Fruit fly (Drosophila melanogaster) whole organism, embryonic: ENCODE data around the gene akirin.

ENCODE experiments used
- BtbVII ChIP-seq: fragments of 200-800 bp; sonication (Bioruptor generic); optimal IDR thresholded peaks from 3 replicates; lab custom pipeline; 2017; ENCODE audit warnings: missing biosample characterization, mild to moderate bottlenecking, missing genetic modification characterization
- C15 ChIP-seq: fragments of 200-800 bp; sonication (Bioruptor generic); IDR thresholded peaks from 3 replicates; pipeline ENCODE4 v1.3.6; 2022; ENCODE audit warnings: missing biosample characterization, missing genetic modification characterization
- CG10654 ChIP-seq: fragments of 200-800 bp; sonication (Bioruptor generic); optimal IDR thresholded peaks from 2 replicates; lab custom pipeline; 2016; ENCODE audit warnings: missing biosample characterization, missing genetic modification characterization
- CG12299 ChIP-seq: fragments of 200-800 bp; sonication (Bioruptor generic); optimal IDR thresholded peaks from 2 replicates; lab custom pipeline; 2018; ENCODE audit warnings: missing biosample characterization, mild to moderate bottlenecking, missing genetic modification characterization
- CG12391 ChIP-seq: fragments of 200-800 bp; sonication (Bioruptor generic); optimal IDR thresholded peaks from 3 replicates; lab custom pipeline; 2018; ENCODE audit warnings: missing biosample characterization, mild to moderate bottlenecking, missing genetic modification characterization, moderate library complexity
- CG13287 ChIP-seq: fragments of 200-800 bp; sonication (Bioruptor generic); IDR thresholded peaks from 2 replicates; pipeline ENCODE4 v1.3.6; 2022; ENCODE audit warnings: missing biosample characterization, missing genetic modification characterization; ENCODE audit not compliant: partially characterized antibody
- CG13624 ChIP-seq: fragments of 200-800 bp; sonication (Bioruptor generic); optimal IDR thresholded peaks from 2 replicates; lab custom pipeline; 2016; ENCODE audit warnings: missing biosample characterization, missing genetic modification characterization
- CG13775 ChIP-seq: fragments of 200-800 bp; sonication (Bioruptor generic); optimal IDR thresholded peaks from 3 replicates; lab custom pipeline; 2017; ENCODE audit warnings: missing biosample characterization, mild to moderate bottlenecking, missing genetic modification characterization
- CG15011 ChIP-seq: fragments of 200-800 bp; sonication (Bioruptor generic); optimal IDR thresholded peaks from 3 replicates; lab custom pipeline; 2018; ENCODE audit warnings: missing biosample characterization, mild to moderate bottlenecking, missing genetic modification characterization
- CG15073 ChIP-seq: fragments of 200-800 bp; sonication (Bioruptor generic); optimal IDR thresholded peaks from 2 replicates; lab custom pipeline; 2016; ENCODE audit warnings: missing biosample characterization, missing genetic modification characterization
- CG30431 ChIP-seq: fragments of 200-800 bp; sonication (Bioruptor generic); optimal IDR thresholded peaks from 2 replicates; lab custom pipeline; 2017; ENCODE audit warnings: missing biosample characterization, missing genetic modification characterization
- CG3995 ChIP-seq: fragments of 200-800 bp; sonication (Bioruptor generic); optimal IDR thresholded peaks from 3 replicates; lab custom pipeline; 2016; ENCODE audit warnings: missing biosample characterization, missing genetic modification characterization
- CG6813 ChIP-seq: fragments of 200-800 bp; sonication (Bioruptor generic); optimal IDR thresholded peaks from 2 replicates; lab custom pipeline; 2017; ENCODE audit warnings: missing biosample characterization, missing genetic modification characterization, mild to moderate bottlenecking, moderate library complexity, missing genetic modification reagents
- CG7928 ChIP-seq: fragments of 200-800 bp; sonication (Bioruptor generic); optimal IDR thresholded peaks from 2 replicates; lab custom pipeline; 2017; ENCODE audit warnings: missing biosample characterization, mild to moderate bottlenecking, missing genetic modification characterization
- Dbx ChIP-seq: fragments of 200-800 bp; sonication (Bioruptor generic); IDR thresholded peaks from 3 replicates; pipeline ENCODE4 v1.3.6; 2022; ENCODE audit warnings: missing biosample characterization, missing genetic modification characterization
- Hsf ChIP-seq: fragments of 200-800 bp; sonication (Bioruptor generic); optimal IDR thresholded peaks from 3 replicates; lab custom pipeline; 2016; ENCODE audit warnings: missing biosample characterization, missing genetic modification characterization
- Lim3 ChIP-seq: fragments of 200-800 bp; sonication (Bioruptor generic); IDR thresholded peaks from 2 replicates; pipeline ENCODE4 v1.3.6; 2022; ENCODE audit warnings: missing biosample characterization, missing genetic modification characterization
- Max ChIP-seq: fragments of 200-800 bp; sonication (Bioruptor generic); optimal IDR thresholded peaks from 2 replicates; lab custom pipeline; 2016; ENCODE audit warnings: missing biosample characterization, mild to moderate bottlenecking, missing genetic modification characterization
- Meics ChIP-seq: fragments of 200-800 bp; sonication (Bioruptor generic); optimal IDR thresholded peaks from 2 replicates; lab custom pipeline; 2017; ENCODE audit warnings: missing biosample characterization, mild to moderate bottlenecking, missing genetic modification characterization
- NK7.1 ChIP-seq: fragments of 200-800 bp; sonication (Bioruptor generic); optimal IDR thresholded peaks from 3 replicates; lab custom pipeline; 2016; ENCODE audit warnings: missing biosample characterization, missing genetic modification characterization
- NfI ChIP-seq: fragments of 200-800 bp; sonication (Bioruptor generic); optimal IDR thresholded peaks from 3 replicates; lab custom pipeline; 2018; ENCODE audit warnings: missing biosample characterization, mild to moderate bottlenecking, missing genetic modification characterization, moderate library complexity
- Pdp1 ChIP-seq, 2 experiments: fragments of 200-800 bp; sonication (Bioruptor generic); optimal IDR thresholded peaks; 3 replicates each; lab custom pipeline; 2016; ENCODE audit warnings: missing biosample characterization in 2 of 2, missing genetic modification characterization in 2 of 2, mild to moderate bottlenecking in 1 of 2, moderate library complexity in 1 of 2
- Vsx1 ChIP-seq: fragments of 200-800 bp; sonication (Bioruptor generic); optimal IDR thresholded peaks from 2 replicates; lab custom pipeline; 2017; ENCODE audit warnings: missing biosample characterization, mild to moderate bottlenecking, missing genetic modification characterization, missing genetic modification reagents
- ara ChIP-seq: fragments of 200-800 bp; sonication (Bioruptor generic); IDR thresholded peaks from 2 replicates; pipeline ENCODE4 v1.3.6; 2022; ENCODE audit warnings: missing biosample characterization, missing genetic modification characterization
- ash1 ChIP-seq: fragments of 200-800 bp; sonication (Bioruptor generic); optimal IDR thresholded peaks from 2 replicates; lab custom pipeline; 2018; ENCODE audit warnings: missing biosample characterization, mild to moderate bottlenecking, missing genetic modification characterization
- ato ChIP-seq: fragments of 200-800 bp; sonication (Bioruptor generic); IDR thresholded peaks from 2 replicates; pipeline ENCODE4 v1.3.6; 2022; ENCODE audit warnings: missing biosample characterization, missing genetic modification characterization; ENCODE audit not compliant: partially characterized antibody
- az2 ChIP-seq: fragments of 200-800 bp; sonication (Bioruptor generic); optimal IDR thresholded peaks from 3 replicates; lab custom pipeline; 2016; ENCODE audit warnings: missing biosample characterization, missing genetic modification characterization
- br ChIP-seq: fragments of >200 bp; optimal IDR thresholded peaks from 2 replicates; lab custom pipeline; 2017
- chinmo ChIP-seq: fragments of 200-800 bp; sonication (Bioruptor generic); IDR thresholded peaks from 4 replicates; pipeline ENCODE4 v1.3.6; 2022; ENCODE audit warnings: missing biosample characterization, missing genetic modification characterization; ENCODE audit not compliant: partially characterized antibody
- dimm ChIP-seq: fragments of 200-800 bp; sonication (Bioruptor generic); IDR thresholded peaks from 2 replicates; pipeline ENCODE4 v1.3.6; 2022; ENCODE audit warnings: missing biosample characterization, missing genetic modification characterization
- disco-r ChIP-seq: fragments of 200-800 bp; sonication (Bioruptor generic); optimal IDR thresholded peaks from 2 replicates; lab custom pipeline; 2016; ENCODE audit warnings: missing biosample characterization, missing genetic modification characterization
- emc ChIP-seq: fragments of 200-800 bp; sonication (Bioruptor generic); optimal IDR thresholded peaks from 2 replicates; lab custom pipeline; 2016; ENCODE audit warnings: missing biosample characterization, missing genetic modification characterization
- fu2 ChIP-seq: fragments of 200-800 bp; sonication (Bioruptor generic); optimal IDR thresholded peaks from 2 replicates; lab custom pipeline; 2016; ENCODE audit warnings: missing biosample characterization, missing genetic modification characterization
- hbn ChIP-seq: fragments of 200-800 bp; sonication (Bioruptor generic); IDR thresholded peaks from 2 replicates; pipeline ENCODE4 v1.3.6; 2022; ENCODE audit warnings: missing biosample characterization, missing genetic modification characterization; ENCODE audit not compliant: partially characterized antibody
- hkb ChIP-seq, 2 experiments: fragments of 200-800 bp in 1 of 2; fragments of >200 bp in 1 of 2; sonication (Bioruptor generic) in 1 of 2; IDR thresholded peaks in 1 of 2; optimal IDR thresholded peaks in 1 of 2; 2 replicates each; pipeline versions ENCODE4 v1.3.6 to Lab custom; 2017 to 2022; ENCODE audit warnings: missing biosample characterization in 1 of 2, missing genetic modification characterization in 1 of 2
- klu ChIP-seq: fragments of 200-800 bp; sonication (Bioruptor generic); IDR thresholded peaks from 2 replicates; pipeline ENCODE4 v1.3.6; 2022; ENCODE audit warnings: missing biosample characterization, missing genetic modification characterization
- knrl ChIP-seq: fragments of 200-800 bp; sonication (Bioruptor generic); IDR thresholded peaks from 3 replicates; pipeline ENCODE4 v1.3.6; 2022; ENCODE audit warnings: missing biosample characterization, missing genetic modification characterization; ENCODE audit not compliant: partially characterized antibody
- nerfin-1 ChIP-seq: fragments of 200-800 bp; sonication (Bioruptor generic); optimal IDR thresholded peaks from 3 replicates; lab custom pipeline; 2019; ENCODE audit warnings: missing biosample characterization, mild to moderate bottlenecking, missing genetic modification characterization, moderate library complexity
- pan ChIP-seq, 4 experiments: fragments of >200 bp in 3 of 4; fragments of 200-800 bp in 1 of 4; sonication (Bioruptor generic) in 1 of 4; optimal IDR thresholded peaks in 3 of 4; IDR thresholded peaks in 1 of 4; 2 replicates each; pipeline versions ENCODE4 v1.3.6 to Lab custom; 2017 to 2022; ENCODE audit warnings: missing biosample characterization in 2 of 4, missing genetic modification characterization in 2 of 4, mixed read lengths in 1 of 4
- prd ChIP-seq, 3 experiments: fragments of >200 bp in 2 of 3; fragments of 200-800 bp in 1 of 3; sonication (Bioruptor generic) in 1 of 3; optimal IDR thresholded peaks in 2 of 3; IDR thresholded peaks in 1 of 3; 2 replicates in 2 of 3; 3 replicates in 1 of 3; pipeline versions ENCODE4 v1.3.6 to Lab custom; 2017 to 2022; ENCODE audit warnings: missing biosample characterization in 1 of 3, missing genetic modification characterization in 1 of 3
- pum ChIP-seq: fragments of 200-800 bp; sonication (Bioruptor generic); optimal IDR thresholded peaks from 2 replicates; lab custom pipeline; 2016; ENCODE audit warnings: missing biosample characterization, missing genetic modification characterization
- stwl ChIP-seq: fragments of 200-800 bp; sonication (Bioruptor generic); optimal IDR thresholded peaks from 3 replicates; lab custom pipeline; 2018; ENCODE audit warnings: missing biosample characterization, mild to moderate bottlenecking, missing genetic modification characterization, moderate library complexity
- sug ChIP-seq: fragments of 200-800 bp; optimal IDR thresholded peaks from 2 replicates; lab custom pipeline; 2019; ENCODE audit warnings: missing biosample characterization, mild to moderate bottlenecking, missing genetic modification characterization, moderate library complexity
- tio ChIP-seq: fragments of 200-800 bp; sonication (Bioruptor generic); optimal IDR thresholded peaks from 2 replicates; lab custom pipeline; 2017; ENCODE audit warnings: missing biosample characterization, missing genetic modification characterization, inconsistent platforms
- vfl ChIP-seq: fragments of 200-800 bp; sonication (Bioruptor generic); optimal IDR thresholded peaks from 2 replicates; lab custom pipeline; 2016; ENCODE audit warnings: missing biosample characterization, missing genetic modification characterization
- wek ChIP-seq: fragments of 200-800 bp; sonication (Bioruptor generic); optimal IDR thresholded peaks from 3 replicates; lab custom pipeline; 2018; ENCODE audit warnings: missing biosample characterization, mild to moderate bottlenecking, missing genetic modification characterization, moderate library complexity
- zfh2 ChIP-seq: fragments of 200-800 bp; sonication (Bioruptor generic); optimal IDR thresholded peaks from 2 replicates; lab custom pipeline; 2016; ENCODE audit warnings: missing biosample characterization, missing genetic modification characterization

The akirin gene

DNA sequence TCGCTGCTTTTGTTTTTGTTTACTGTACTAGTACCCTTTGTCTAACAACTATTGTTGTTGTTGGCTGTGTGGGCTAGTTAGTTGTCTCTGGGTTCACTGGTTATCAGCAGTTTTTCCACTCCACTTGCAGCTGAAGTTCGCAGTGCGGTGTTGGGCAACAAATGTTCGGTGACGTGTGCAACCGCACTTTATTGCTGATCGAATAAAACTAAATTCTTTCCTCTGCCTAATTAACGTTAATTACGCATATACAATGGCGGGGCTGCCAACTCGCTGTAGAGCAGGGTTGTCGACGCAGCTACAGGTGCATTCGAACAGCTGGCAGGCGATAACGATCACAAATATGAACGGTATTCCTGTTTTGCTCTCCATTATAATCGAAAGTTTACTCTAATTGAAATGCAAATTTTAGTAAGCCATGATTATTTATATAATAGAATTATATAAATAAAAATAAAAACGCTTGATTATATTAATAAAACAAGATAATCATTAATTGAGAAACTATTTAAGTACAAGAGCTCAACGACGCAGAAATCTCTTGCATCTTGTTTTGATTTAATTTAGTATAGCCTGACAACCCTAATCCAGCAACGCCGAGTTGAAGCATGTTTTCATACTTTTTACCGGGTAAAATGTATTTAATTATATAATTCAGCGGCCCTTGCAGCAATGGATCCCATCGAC lies 40.9 kb upstream of the akirin start, which contains the start of the genes mrva, CG42307 and mus312:
TSS of gene mrva (minus strand) at position 276 of the 687 bp plus-strand sequence.
TSS of gene CG42307 (plus strand) at position 566 of the 687 bp plus-strand sequence.
TSS of gene mus312 (plus strand) at position 566 of the 687 bp plus-strand sequence.
- TF ChIP-seq C15 (0 out of 3 replicates have a peak, but pooled peaks have one; percentile 66), CG7928 (GFP tag; lab: Kevin White, UChicago) (peak; percentile 47), zfh2 (GFP tag; lab: Kevin White, UChicago) (no peak), CG30431 (peak; percentile 56), fu2 (GFP tag; lab: Kevin White, UChicago) (peak; percentile 39), sug (tag; lab: Kevin White, UChicago) (peak; percentile 93), ash1 (no peak), Max (GFP tag; lab: Kevin White, UChicago) (peak; percentile 71), dimm (no peak), CG13287 (GFP tag; lab: Robert Waterston, UW) (peak; percentile 52), pan (optimal IDR thresholded peaks at IDR 0.05; lab: Kevin White, UChicago) (no peak), pan (GFP tag; optimal IDR thresholded peaks at IDR 0.05 in 1 of 2, IDR thresholded peaks at IDR 0.05 in 1 of 2) (peak in 1 of 2 experiments; percentile 87), NK7.1 (no peak), CG6813 (GFP tag; lab: Kevin White, UChicago) (peak; percentile 85), klu (peak; percentile 56; the same call in 1 of the 2 replicates), wek (GFP tag; lab: Kevin White, UChicago) (peak; percentile 98), CG12391 (tag; lab: Kevin White, UChicago) (peak; percentile 97), CG10654 (peak; percentile 82), Vsx1 (GFP tag; lab: Kevin White, UChicago) (peak; percentile 98), Pdp1 (GFP tag; optimal IDR thresholded peaks at IDR 0.05; lab: Kevin White, UChicago) (peak; percentile 52 to 76), hbn (no peak; the same call in 1 of the 2 replicates), stwl (peak; percentile 90), hkb (optimal IDR thresholded peaks at IDR 0.05; lab: Kevin White, UChicago) (no peak), hkb (GFP tag; IDR thresholded peaks at IDR 0.05; lab: Robert Waterston, UW) (peak; percentile 63; the same call in 1 of the 2 replicates), CG12299 (tag; lab: Kevin White, UChicago) (peak; percentile 92), Hsf (GFP tag; lab: Kevin White, UChicago) (peak; percentile 60), CG3995 (GFP tag; lab: Kevin White, UChicago) (no peak), BtbVII (peak; percentile 86), NfI (peak; percentile 91), br (lab: Kevin White, UChicago) (no peak), nerfin-1 (tag; lab: Kevin White, UChicago) (peak; percentile 81), CG15011 (GFP tag; lab: Kevin White, UChicago) (no peak), vfl (GFP tag; lab: Kevin White, UChicago) (peak; percentile 41), CG15073 (GFP tag; lab: Kevin White, UChicago) (peak; percentile 41), ato (0 out of 2 replicates have a peak, but pooled peaks have one; percentile 39), pum (GFP tag; lab: Kevin White, UChicago) (peak; percentile 45), chinmo (peak; percentile 88), emc (GFP tag; lab: Kevin White, UChicago) (no peak), Dbx (peak; percentile 83), Meics (GFP tag; lab: Kevin White, UChicago) (peak; percentile 85), Lim3 (GFP tag; lab: Robert Waterston, UW) (0 out of 2 replicates have a peak, but pooled peaks have one; percentile 28), CG13624 (peak; percentile 89), az2 (peak; percentile 88), prd (optimal IDR thresholded peaks at IDR 0.05; lab: Kevin White, UChicago) (no peak), prd (GFP tag; IDR thresholded peaks at IDR 0.05; lab: Robert Waterston, UW) (peak; percentile 82), tio (GFP tag; lab: Kevin White, UChicago) (no peak), CG13775 (peak; percentile 93), knrl (GFP tag; lab: Robert Waterston, UW) (0 out of 3 replicates have a peak, but pooled peaks have one; percentile 21), ara (GFP tag; lab: Robert Waterston, UW) (peak; percentile 60; the same call in 1 of the 2 replicates), disco-r (GFP tag; lab: Kevin White, UChicago) (no peak)
